Worm (Caenorhabditis elegans): Measurements from ENCODE around the gene F35H8.1.

Gene F35H8.1

ce11 chrII:9576707-9577106 lies 23.6 kb upstream of the F35H8.1 start:
- TF ChIP-seq attf-3 (GFP tag; conservative IDR thresholded peaks at IDR 0.05) (no peak), madf-10 (tag; optimal IDR thresholded peaks at IDR 0.05) (no peak), gei-17 (GFP tag; optimal IDR thresholded peaks at IDR 0.05) (no peak), ztf-6 (GFP tag; IDR thresholded peaks at IDR 0.05) (no peak), akir-1 (GFP tag; optimal IDR thresholded peaks at IDR 0.05) (no peak), C17E4.6 (GFP tag; IDR thresholded peaks at IDR 0.05) (no peak), T26A5.8 (tag; optimal IDR thresholded peaks at IDR 0.05) (no peak), madf-6 (GFP tag; IDR thresholded peaks at IDR 0.05) (no peak), sea-2 (GFP tag; IDR thresholded peaks at IDR 0.05) (no peak), snpc-1.1 (tag; optimal IDR thresholded peaks at IDR 0.05; ENCODE audit: insufficient read depth) (no peak)

DNA sequence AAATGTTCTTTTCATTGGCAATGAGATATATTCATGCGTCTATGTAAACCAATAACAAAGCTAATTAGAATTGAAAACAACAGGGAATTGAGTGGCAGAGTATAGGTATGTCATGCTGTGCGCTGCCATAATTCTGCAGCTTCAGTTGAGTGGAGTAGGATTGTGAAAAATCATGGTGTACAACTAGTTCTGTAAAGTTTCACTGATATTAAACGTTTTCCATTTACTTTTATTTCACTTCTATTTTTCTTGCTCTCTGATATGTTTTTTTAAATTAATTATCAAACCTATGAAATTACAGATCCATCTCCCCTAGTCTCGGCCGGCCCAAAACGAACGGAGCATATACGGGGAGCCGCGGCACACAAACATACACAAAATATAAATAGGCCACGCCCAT lies 22.6 kb upstream of the F35H8.1 start, which contains the start of gene exc-7:
exc-7 (plus strand) TSS at position 301 of the 400 bp plus-strand sequence.
- TF ChIP-seq madf-8 (GFP tag; conservative IDR thresholded peaks at IDR 0.05) (no peak), F52B5.7 (tag; optimal IDR thresholded peaks at IDR 0.05) (no peak), madf-6 (GFP tag; IDR thresholded peaks at IDR 0.05) (no peak), dox-1 (GFP tag; IDR thresholded peaks at IDR 0.05) (no peak)

- no peak for TF ChIP-seq aptf-2 (GFP tag; conservative IDR thresholded peaks at IDR 0.05)
- peak; percentile 13 for TF ChIP-seq chd-7 (tag; optimal IDR thresholded peaks at IDR 0.05)
- no peak for TF ChIP-seq ceh-40 (GFP tag; IDR thresholded peaks at IDR 0.05)
- TF ChIP-seq ztf-18 (tag; optimal IDR thresholded peaks at IDR 0.05), result no peak
- TF ChIP-seq ceh-58 (GFP tag; IDR thresholded peaks at IDR 0.05), result no peak
- no peak for TF ChIP-seq nhr-90 (tag; optimal IDR thresholded peaks at IDR 0.05)
- peak; percentile 14 for TF ChIP-seq ceh-27 (GFP tag; optimal IDR thresholded peaks at IDR 0.05)
- TF ChIP-seq ztf-28 (GFP tag; IDR thresholded peaks at IDR 0.05), result no peak
- TF ChIP-seq somi-1 (GFP tag; optimal IDR thresholded peaks at IDR 0.05), result no peak
- no peak for TF ChIP-seq dpl-1 (GFP tag; optimal IDR thresholded peaks at IDR 0.05)
- no peak for TF ChIP-seq nfya-1 (tag; optimal IDR thresholded peaks at IDR 0.05; ENCODE audit: borderline replicate concordance, insufficient read depth)
- TF ChIP-seq let-526 (GFP tag; IDR thresholded peaks at IDR 0.05), result no peak
- no peak for TF ChIP-seq lag-1 (GFP tag; IDR thresholded peaks at IDR 0.05)
- TF ChIP-seq lir-1 (GFP tag; conservative IDR thresholded peaks at IDR 0.05), result no peak
- no peak for TF ChIP-seq ekl-4 (GFP tag; IDR thresholded peaks at IDR 0.05)
- TF ChIP-seq egl-18 (GFP tag; IDR thresholded peaks at IDR 0.05), result 0 out of 2 replicates have a peak, but pooled peaks have one; percentile 27
- no peak for TF ChIP-seq ztf-25 (GFP tag; IDR thresholded peaks at IDR 0.05)
- no peak for TF ChIP-seq fkh-3 (tag; optimal IDR thresholded peaks at IDR 0.05)
- no peak for TF ChIP-seq Y53F4B.3 (GFP tag; IDR thresholded peaks at IDR 0.05)
- no peak for TF ChIP-seq snpc-4 (GFP tag; optimal IDR thresholded peaks at IDR 0.05)
- no peak for TF ChIP-seq snpc-4 (tag; optimal IDR thresholded peaks at IDR 0.05)
- TF ChIP-seq zfh-2 (GFP tag; conservative IDR thresholded peaks at IDR 0.05), result 0 out of 2 replicates have a peak, but pooled peaks have one; percentile 16
- TF ChIP-seq madf-8 (GFP tag; conservative IDR thresholded peaks at IDR 0.05), result no peak
- TF ChIP-seq madf-6 (GFP tag; IDR thresholded peaks at IDR 0.05), result no peak
Observed at ce11 chrII:9574406-9574805, 21.3 kb upstream of the F35H8.1 start.

DNA sequence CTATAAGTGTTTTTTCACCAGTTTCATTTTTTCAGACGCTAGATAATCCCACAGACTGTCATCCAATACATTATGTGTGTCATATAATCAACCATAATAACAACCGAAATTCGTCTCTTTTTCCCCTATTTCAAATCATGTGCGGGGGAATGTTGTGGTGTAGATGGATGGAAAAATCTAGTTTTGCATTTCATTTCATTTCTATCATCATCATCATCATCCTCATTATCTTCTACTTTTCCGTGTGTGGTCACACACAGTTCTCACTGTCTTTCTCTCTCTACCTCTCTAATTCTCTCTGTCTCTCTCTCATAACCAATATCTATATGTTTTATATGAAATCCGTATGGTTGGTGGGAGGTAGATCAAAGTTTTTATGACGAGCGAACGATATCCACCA lies 20.3 kb upstream of the F35H8.1 start:
- no peak for TF ChIP-seq hmg-20 (GFP tag; IDR thresholded peaks at IDR 0.05)
- TF ChIP-seq zim-3 (tag; optimal IDR thresholded peaks at IDR 0.05), result no peak
- TF ChIP-seq F23B12.7 (tag; optimal IDR thresholded peaks at IDR 0.05; ENCODE audit: insufficient read depth), result no peak
- TF ChIP-seq lin-40 (tag; optimal IDR thresholded peaks at IDR 0.05), result no peak
- TF ChIP-seq mes-4 (tag; optimal IDR thresholded peaks at IDR 0.05), result no peak
- no peak for TF ChIP-seq ekl-4 (GFP tag; IDR thresholded peaks at IDR 0.05)
- no peak for TF ChIP-seq mxl-1 (tag; optimal IDR thresholded peaks at IDR 0.05)
- TF ChIP-seq ama-1 (optimal IDR thresholded peaks at IDR 0.05), result no peak
- TF ChIP-seq ama-1 (GFP tag; optimal IDR thresholded peaks at IDR 0.05), result no peak
- no peak for TF ChIP-seq attf-3 (GFP tag; conservative IDR thresholded peaks at IDR 0.05)
- TF ChIP-seq Y56A3A.18 (GFP tag; IDR thresholded peaks at IDR 0.05), result no peak
- no peak for TF ChIP-seq cebp-1 (GFP tag; IDR thresholded peaks at IDR 0.05)
- no peak for TF ChIP-seq cebp-1 (tag; optimal IDR thresholded peaks at IDR 0.05)

Data from whole organism, young adult.